Fruit fly (Drosophila melanogaster) whole organism, embryonic: Measurements from ENCODE around the gene osy.
A peak's percentile ranks its signal among the peaks of the same experiment; 100 is the strongest.

Source experiments
- Adf1 ChIP-seq: fragments of 200-800 bp; sonication (Bioruptor generic); IDR thresholded peaks from 2 replicates; pipeline ENCODE4 v1.3.6; 2022; ENCODE audit warnings: missing biosample characterization, missing genetic modification characterization
- CG10209 ChIP-seq: fragments of 200-800 bp; sonication (Bioruptor generic); optimal IDR thresholded peaks from 3 replicates; lab custom pipeline; 2017; ENCODE audit warnings: missing biosample characterization, mild to moderate bottlenecking, missing genetic modification characterization, missing genetic modification reagents
- CG10462 ChIP-seq: fragments of 200-800 bp; sonication (Bioruptor generic); optimal IDR thresholded peaks from 2 replicates; lab custom pipeline; 2016; ENCODE audit warnings: missing biosample characterization, missing genetic modification characterization
- CG12071 ChIP-seq: fragments of 200-800 bp; sonication (Bioruptor generic); optimal IDR thresholded peaks from 3 replicates; lab custom pipeline; 2018; ENCODE audit warnings: missing biosample characterization, mild to moderate bottlenecking, missing genetic modification characterization
- CG12391 ChIP-seq: fragments of 200-800 bp; sonication (Bioruptor generic); optimal IDR thresholded peaks from 3 replicates; lab custom pipeline; 2018; ENCODE audit warnings: missing biosample characterization, mild to moderate bottlenecking, missing genetic modification characterization, moderate library complexity
- CG13894 ChIP-seq: fragments of 200-800 bp; sonication (Bioruptor generic); optimal IDR thresholded peaks from 3 replicates; lab custom pipeline; 2018; ENCODE audit warnings: missing biosample characterization, mild to moderate bottlenecking, missing genetic modification characterization, moderate library complexity
- CG14667 ChIP-seq: fragments of 200-800 bp; sonication (Bioruptor generic); IDR thresholded peaks from 2 replicates; pipeline ENCODE4 v1.3.6; 2022; ENCODE audit warnings: missing biosample characterization, missing genetic modification characterization
- CG15011 ChIP-seq: fragments of 200-800 bp; sonication (Bioruptor generic); optimal IDR thresholded peaks from 3 replicates; lab custom pipeline; 2018; ENCODE audit warnings: missing biosample characterization, mild to moderate bottlenecking, missing genetic modification characterization
- CG17385 ChIP-seq: fragments of 200-800 bp; sonication (Bioruptor generic); optimal IDR thresholded peaks from 3 replicates; lab custom pipeline; 2018; ENCODE audit warnings: missing biosample characterization, mild to moderate bottlenecking, missing genetic modification characterization
- CG18619 ChIP-seq: fragments of 200-800 bp; sonication (Bioruptor generic); optimal IDR thresholded peaks from 3 replicates; lab custom pipeline; 2017; ENCODE audit warnings: missing biosample characterization, mild to moderate bottlenecking, missing genetic modification characterization
- CG2678 ChIP-seq: fragments of 200-800 bp; sonication (Bioruptor generic); optimal IDR thresholded peaks from 3 replicates; lab custom pipeline; 2019; ENCODE audit warnings: missing biosample characterization, mild to moderate bottlenecking, missing genetic modification characterization, moderate library complexity
- CG34376 ChIP-seq: fragments of 200-800 bp; sonication (Bioruptor generic); optimal IDR thresholded peaks from 2 replicates; lab custom pipeline; 2018; ENCODE audit warnings: missing biosample characterization, mild to moderate bottlenecking, missing genetic modification characterization
- CG4282 ChIP-seq: fragments of 200-800 bp; sonication (Bioruptor generic); optimal IDR thresholded peaks from 2 replicates; lab custom pipeline; 2016; ENCODE audit warnings: missing biosample characterization, missing genetic modification characterization
- CG5180 ChIP-seq: fragments of 200-800 bp; sonication (Bioruptor generic); optimal IDR thresholded peaks from 3 replicates; lab custom pipeline; 2017; ENCODE audit warnings: missing biosample characterization, missing genetic modification characterization, mild to moderate bottlenecking, moderate library complexity, missing genetic modification reagents
- CG5953 ChIP-seq: fragments of 200-800 bp; sonication (Bioruptor generic); IDR thresholded peaks from 2 replicates; pipeline ENCODE4 v1.3.6; 2022; ENCODE audit warnings: missing biosample characterization, missing genetic modification characterization
- CG6765 ChIP-seq: fragments of 200-800 bp; sonication (Bioruptor generic); optimal IDR thresholded peaks from 3 replicates; lab custom pipeline; 2017; ENCODE audit warnings: missing biosample characterization, mild to moderate bottlenecking, missing genetic modification characterization
- CG8924 ChIP-seq: fragments of 200-800 bp; optimal IDR thresholded peaks from 3 replicates; lab custom pipeline; 2019; ENCODE audit warnings: missing biosample characterization, mild to moderate bottlenecking, missing genetic modification characterization, moderate library complexity
- CG9876 ChIP-seq: fragments of 200-800 bp; sonication (Bioruptor generic); optimal IDR thresholded peaks from 2 replicates; lab custom pipeline; 2016; ENCODE audit warnings: missing biosample characterization, missing genetic modification characterization
- CG9932 ChIP-seq: fragments of 200-800 bp; sonication (Bioruptor generic); IDR thresholded peaks from 2 replicates; pipeline ENCODE4 v1.3.6; 2022; ENCODE audit warnings: missing biosample characterization, missing genetic modification characterization
- D19B ChIP-seq: fragments of 200-800 bp; sonication (Bioruptor generic); optimal IDR thresholded peaks from 2 replicates; lab custom pipeline; 2017; ENCODE audit warnings: missing biosample characterization, mild to moderate bottlenecking, missing genetic modification characterization
- Dad ChIP-seq: fragments of 200-800 bp; sonication (Bioruptor generic); optimal IDR thresholded peaks from 3 replicates; lab custom pipeline; 2016; ENCODE audit warnings: missing biosample characterization, missing genetic modification characterization
- Dip3 ChIP-seq: fragments of 200-800 bp; sonication (Bioruptor generic); optimal IDR thresholded peaks from 3 replicates; lab custom pipeline; 2016; ENCODE audit warnings: missing biosample characterization, missing genetic modification characterization
- E2f1 ChIP-seq: fragments of 200-800 bp; sonication (Bioruptor generic); IDR thresholded peaks from 2 replicates; pipeline ENCODE4 v1.3.6; 2022; ENCODE audit warnings: missing biosample characterization, missing genetic modification characterization
- E2f2 ChIP-seq: fragments of 200-800 bp; sonication (Bioruptor generic); IDR thresholded peaks from 2 replicates; pipeline ENCODE4 v1.3.6; 2022; ENCODE audit warnings: missing biosample characterization, missing genetic modification characterization
- Elba2 ChIP-seq: fragments of 200-800 bp; sonication (Bioruptor generic); optimal IDR thresholded peaks from 3 replicates; lab custom pipeline; 2016; ENCODE audit warnings: missing biosample characterization, missing genetic modification characterization
- Gsc ChIP-seq: fragments of 200-800 bp; sonication (Bioruptor generic); IDR thresholded peaks from 2 replicates; pipeline ENCODE4 v1.3.6; 2022; ENCODE audit warnings: missing biosample characterization, missing genetic modification characterization
- NFAT ChIP-seq: fragments of 200-800 bp; sonication (Bioruptor generic); IDR thresholded peaks from 2 replicates; pipeline ENCODE4 v1.3.6; 2022; ENCODE audit warnings: missing biosample characterization, missing genetic modification characterization
- Rx ChIP-seq: fragments of 200-800 bp; sonication (Bioruptor generic); IDR thresholded peaks from 2 replicates; pipeline ENCODE4 v1.3.6; 2022; ENCODE audit warnings: missing biosample characterization, missing genetic modification characterization
- Sin3A ChIP-seq: fragments of >200 bp; optimal IDR thresholded peaks from 2 replicates; lab custom pipeline; 2018
- Six4 ChIP-seq: fragments of 200-800 bp; sonication (Bioruptor generic); optimal IDR thresholded peaks from 2 replicates; lab custom pipeline; 2016; ENCODE audit warnings: missing biosample characterization, missing genetic modification characterization
- Stat92E ChIP-seq, 3 experiments: fragments of >200 bp in 2 of 3; fragments of 200-800 bp in 1 of 3; sonication (Bioruptor generic) in 1 of 3; optimal IDR thresholded peaks; 2 replicates each; lab custom pipeline; 2017 to 2019; ENCODE audit warnings: missing biosample characterization in 3 of 3, missing genetic modification characterization in 3 of 3, mild to moderate bottlenecking in 1 of 3, moderate library complexity in 1 of 3
- Xbp1 ChIP-seq: fragments of 200-800 bp; sonication (Bioruptor generic); optimal IDR thresholded peaks from 3 replicates; lab custom pipeline; 2016; ENCODE audit warnings: missing biosample characterization, mild to moderate bottlenecking, missing genetic modification characterization
- abd-A ChIP-seq: fragments of 200-800 bp; sonication (Bioruptor generic); optimal IDR thresholded peaks from 3 replicates; lab custom pipeline; 2019; ENCODE audit warnings: missing biosample characterization, mild to moderate bottlenecking, missing genetic modification characterization, moderate library complexity
- ase ChIP-seq: fragments of 200-800 bp; sonication (Bioruptor generic); IDR thresholded peaks from 3 replicates; pipeline ENCODE4 v1.3.6; 2022; ENCODE audit warnings: missing biosample characterization, missing genetic modification characterization
- caup ChIP-seq: fragments of 200-800 bp; sonication (Bioruptor generic); optimal IDR thresholded peaks from 3 replicates; lab custom pipeline; 2017; ENCODE audit warnings: missing biosample characterization, mild to moderate bottlenecking, missing genetic modification characterization, moderate library complexity; ENCODE audit not compliant: severe bottlenecking
- chn ChIP-seq: fragments of 200-800 bp; sonication (Bioruptor generic); optimal IDR thresholded peaks from 2 replicates; lab custom pipeline; 2016; ENCODE audit warnings: missing biosample characterization, missing genetic modification characterization
- corto ChIP-seq: fragments of 200-800 bp; sonication (Bioruptor generic); optimal IDR thresholded peaks from 2 replicates; lab custom pipeline; 2016; ENCODE audit warnings: missing biosample characterization, mild to moderate bottlenecking, missing genetic modification characterization, moderate library complexity
- croc ChIP-seq: fragments of 200-800 bp; sonication (Bioruptor generic); conservative IDR thresholded peaks from 3 replicates; pipeline ENCODE4 v1.3.6; 2022; ENCODE audit warnings: missing biosample characterization, missing genetic modification characterization
- emc ChIP-seq: fragments of 200-800 bp; sonication (Bioruptor generic); optimal IDR thresholded peaks from 2 replicates; lab custom pipeline; 2016; ENCODE audit warnings: missing biosample characterization, missing genetic modification characterization
- gt ChIP-seq: fragments of 200-800 bp; sonication (Bioruptor generic); IDR thresholded peaks from 2 replicates; pipeline ENCODE4 v1.3.6; 2022; ENCODE audit warnings: missing biosample characterization, missing genetic modification characterization
- ind ChIP-seq: fragments of 200-800 bp; sonication (Bioruptor generic); optimal IDR thresholded peaks from 3 replicates; lab custom pipeline; 2016; ENCODE audit warnings: missing biosample characterization, missing genetic modification characterization
- kah ChIP-seq: fragments of 200-800 bp; sonication (Bioruptor generic); optimal IDR thresholded peaks from 2 replicates; lab custom pipeline; 2018; ENCODE audit warnings: missing biosample characterization, mild to moderate bottlenecking, missing genetic modification characterization
- mirr ChIP-seq: fragments of 200-800 bp; sonication (Bioruptor generic); optimal IDR thresholded peaks from 3 replicates; lab custom pipeline; 2018; ENCODE audit warnings: missing biosample characterization, mild to moderate bottlenecking, missing genetic modification characterization
- mld ChIP-seq: fragments of 200-800 bp; sonication (Bioruptor generic); IDR thresholded peaks from 3 replicates; pipeline ENCODE4 v1.3.6; 2022; ENCODE audit warnings: missing biosample characterization, missing genetic modification characterization; ENCODE audit not compliant: partially characterized antibody
- pan ChIP-seq, 4 experiments: fragments of >200 bp in 3 of 4; fragments of 200-800 bp in 1 of 4; sonication (Bioruptor generic) in 1 of 4; optimal IDR thresholded peaks in 3 of 4; IDR thresholded peaks in 1 of 4; 2 replicates each; pipeline versions ENCODE4 v1.3.6 to Lab custom; 2017 to 2022; ENCODE audit warnings: missing biosample characterization in 2 of 4, missing genetic modification characterization in 2 of 4, mixed read lengths in 1 of 4
- prd ChIP-seq, 3 experiments: fragments of >200 bp in 2 of 3; fragments of 200-800 bp in 1 of 3; sonication (Bioruptor generic) in 1 of 3; optimal IDR thresholded peaks in 2 of 3; IDR thresholded peaks in 1 of 3; 2 replicates in 2 of 3; 3 replicates in 1 of 3; pipeline versions ENCODE4 v1.3.6 to Lab custom; 2017 to 2022; ENCODE audit warnings: missing biosample characterization in 1 of 3, missing genetic modification characterization in 1 of 3
- psq ChIP-seq: fragments of 200-800 bp; sonication (Bioruptor generic); optimal IDR thresholded peaks from 2 replicates; lab custom pipeline; 2017; ENCODE audit warnings: missing biosample characterization, missing genetic modification characterization
- sens-2 ChIP-seq: fragments of 200-800 bp; sonication (Bioruptor generic); IDR thresholded peaks from 2 replicates; pipeline ENCODE4 v1.3.6; 2022; ENCODE audit warnings: missing biosample characterization, missing genetic modification characterization
- sug ChIP-seq: fragments of 200-800 bp; optimal IDR thresholded peaks from 2 replicates; lab custom pipeline; 2019; ENCODE audit warnings: missing biosample characterization, mild to moderate bottlenecking, missing genetic modification characterization, moderate library complexity
- ttk ChIP-seq: fragments of 200-800 bp; sonication (Bioruptor generic); IDR thresholded peaks from 2 replicates; pipeline ENCODE4 v2.1.2; 2022; ENCODE audit warnings: missing biosample characterization, missing genetic modification characterization

osy gene

DNA sequence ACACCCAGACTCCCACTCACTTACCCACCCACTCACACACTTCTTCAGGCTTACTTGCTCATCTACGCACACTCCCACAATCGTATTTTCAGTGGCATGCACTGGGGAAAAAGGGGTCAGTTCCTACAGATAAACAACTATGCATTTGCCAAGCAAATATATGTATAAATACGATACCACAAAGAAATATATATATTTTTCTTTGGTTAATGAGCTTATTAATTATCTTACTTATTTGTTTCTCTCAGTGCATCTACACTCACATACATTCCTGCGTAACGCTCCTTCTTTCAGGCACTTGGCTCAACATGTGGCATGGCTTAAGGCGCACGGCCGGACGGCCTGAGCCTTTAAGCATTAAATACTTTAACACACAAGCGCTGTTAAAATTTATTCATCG is 37.8 kb upstream of the osy start (continued):
- TF ChIP-seq CG12391 (no peak), CG9932 (GFP tag; lab: Robert Waterston, UW) (peak; percentile 58), CG17385 (GFP tag; lab: Kevin White, UChicago) (peak; percentile 22), ttk (GFP tag; lab: Robert Waterston, UW) (peak; percentile 47; the same call in 1 of the 2 replicates), mld (no peak), CG13894 (tag; lab: Kevin White, UChicago) (peak; percentile 77), CG10462 (GFP tag; lab: Kevin White, UChicago) (no peak), chn (GFP tag; lab: Kevin White, UChicago) (peak; percentile 12), sug (peak; percentile 17), Dip3 (peak; percentile 18), CG5180 (GFP tag; lab: Kevin White, UChicago) (peak; percentile 39), Rx (GFP tag; lab: Robert Waterston, UW) (peak; percentile 12; the same call in 1 of the 2 replicates), Gsc (GFP tag; lab: Robert Waterston, UW) (no peak), Dad (GFP tag; lab: Kevin White, UChicago) (no peak), mirr (GFP tag; lab: Kevin White, UChicago) (peak; percentile 4), E2f2 (0 out of 2 replicates have a peak, but pooled peaks have one; percentile 10), caup (peak; percentile 61), Elba2 (GFP tag; lab: Kevin White, UChicago) (no peak), abd-A (tag; lab: Kevin White, UChicago) (peak; percentile 54), emc (GFP tag; lab: Kevin White, UChicago) (no peak), CG34376 (GFP tag; lab: Kevin White, UChicago) (peak; percentile 25), CG8924 (tag; lab: Kevin White, UChicago) (peak; percentile 30), sens-2 (GFP tag; lab: Robert Waterston, UW) (peak; percentile 47; the same call in 1 of the 2 replicates), croc (GFP tag; lab: Robert Waterston, UW) (no peak; the same call in 2 of the 3 replicates), ase (GFP tag; lab: Robert Waterston, UW) (peak; percentile 16; the same call in 1 of the 3 replicates), D19B (GFP tag; lab: Kevin White, UChicago) (peak; percentile 1), kah (GFP tag; lab: Kevin White, UChicago) (no peak), gt (GFP tag; lab: Robert Waterston, UW) (no peak), corto (GFP tag; lab: Kevin White, UChicago) (no peak), CG2678 (tag; lab: Kevin White, UChicago) (peak; percentile 72), CG15011 (GFP tag; lab: Kevin White, UChicago) (peak; percentile 41), Stat92E (GFP tag; optimal IDR thresholded peaks at IDR 0.05; lab: Kevin White, UChicago) (no peak), CG18619 (peak; percentile 35), CG14667 (GFP tag; lab: Robert Waterston, UW) (no peak), prd (optimal IDR thresholded peaks at IDR 0.05; lab: Kevin White, UChicago) (no peak), prd (GFP tag; IDR thresholded peaks at IDR 0.05; lab: Robert Waterston, UW) (peak; percentile 71), Sin3A (no peak), Adf1 (peak; percentile 17; the same call in 1 of the 2 replicates), CG10209 (GFP tag; lab: Kevin White, UChicago) (peak; percentile 38), Six4 (GFP tag; lab: Kevin White, UChicago) (no peak), CG12071 (peak; percentile 32), ind (GFP tag; lab: Kevin White, UChicago) (peak; percentile 46), CG5953 (no peak), psq (GFP tag; lab: Kevin White, UChicago) (no peak), E2f1 (GFP tag; lab: Robert Waterston, UW) (peak; percentile 65), NFAT (0 out of 2 replicates have a peak, but pooled peaks have one; percentile 18), Xbp1 (peak; percentile 57), pan (optimal IDR thresholded peaks at IDR 0.05; lab: Kevin White, UChicago) (no peak), pan (GFP tag; optimal IDR thresholded peaks at IDR 0.05 in 1 of 2, IDR thresholded peaks at IDR 0.05 in 1 of 2) (peak in 1 of 2 experiments; percentile 72), CG6765 (GFP tag; lab: Kevin White, UChicago) (peak; percentile 63), CG4282 (no peak), CG9876 (GFP tag; lab: Kevin White, UChicago) (no peak)
